Fruit fly (Drosophila melanogaster) whole organism, embryonic: ENCODE measurements around the gene Osi21.

Experiments used
- Atf6 ChIP-seq: fragments of 200-800 bp; sonication (Bioruptor generic); IDR thresholded peaks from 2 replicates; pipeline ENCODE4 v1.3.6; 2022; ENCODE audit warnings: missing biosample characterization, missing genetic modification characterization
- CG10267 ChIP-seq: fragments of 200-800 bp; sonication (Bioruptor generic); optimal IDR thresholded peaks from 2 replicates; lab custom pipeline; 2018; ENCODE audit warnings: missing biosample characterization, mild to moderate bottlenecking, missing genetic modification characterization, moderate library complexity
- CG10979 ChIP-seq: fragments of 200-800 bp; sonication (Bioruptor generic); optimal IDR thresholded peaks from 2 replicates; lab custom pipeline; 2018; ENCODE audit warnings: missing biosample characterization, mild to moderate bottlenecking, missing genetic modification characterization, moderate library complexity
- CG13424 ChIP-seq: fragments of 200-800 bp; sonication (Bioruptor generic); optimal IDR thresholded peaks from 2 replicates; lab custom pipeline; 2019; ENCODE audit warnings: missing biosample characterization, mild to moderate bottlenecking, missing genetic modification characterization, moderate library complexity
- CG1529 ChIP-seq: fragments of 200-800 bp; sonication (Bioruptor generic); optimal IDR thresholded peaks from 3 replicates; lab custom pipeline; 2018; ENCODE audit warnings: missing biosample characterization, missing genetic modification characterization
- CG15696 ChIP-seq: fragments of 200-800 bp; sonication (Bioruptor generic); optimal IDR thresholded peaks from 2 replicates; lab custom pipeline; 2019; ENCODE audit warnings: missing biosample characterization, mild to moderate bottlenecking, missing genetic modification characterization, moderate library complexity
- CG17186 ChIP-seq: fragments of 200-800 bp; sonication (Bioruptor generic); optimal IDR thresholded peaks from 3 replicates; lab custom pipeline; 2017; ENCODE audit warnings: missing biosample characterization, missing genetic modification reagents, missing genetic modification characterization
- CG17829 ChIP-seq: fragments of 200-800 bp; optimal IDR thresholded peaks from 2 replicates; lab custom pipeline; 2019; ENCODE audit warnings: missing biosample characterization, mild to moderate bottlenecking, missing genetic modification characterization, moderate library complexity
- CG18764 ChIP-seq: fragments of 200-800 bp; sonication (Bioruptor generic); optimal IDR thresholded peaks from 3 replicates; lab custom pipeline; 2016; ENCODE audit warnings: missing biosample characterization, missing genetic modification characterization
- CG31441 ChIP-seq: fragments of 200-800 bp; sonication (Bioruptor generic); IDR thresholded peaks from 2 replicates; pipeline ENCODE4 v1.3.6; 2022; ENCODE audit warnings: missing biosample characterization, missing genetic modification characterization
- CG42726 ChIP-seq: fragments of 200-800 bp; sonication (Bioruptor generic); IDR thresholded peaks from 2 replicates; pipeline ENCODE4 v1.3.6; 2022; ENCODE audit warnings: missing biosample characterization, missing genetic modification characterization; ENCODE audit not compliant: partially characterized antibody
- CG4707 ChIP-seq: fragments of 200-800 bp; sonication (Bioruptor generic); optimal IDR thresholded peaks from 2 replicates; lab custom pipeline; 2018; ENCODE audit warnings: missing biosample characterization, mild to moderate bottlenecking, missing genetic modification characterization, moderate library complexity
- CG7928 ChIP-seq: fragments of 200-800 bp; sonication (Bioruptor generic); optimal IDR thresholded peaks from 2 replicates; lab custom pipeline; 2017; ENCODE audit warnings: missing biosample characterization, mild to moderate bottlenecking, missing genetic modification characterization
- CG8089 ChIP-seq: fragments of 200-800 bp; sonication (Bioruptor generic); optimal IDR thresholded peaks from 3 replicates; lab custom pipeline; 2016; ENCODE audit warnings: missing biosample characterization, missing genetic modification characterization
- CG8281 ChIP-seq: fragments of 200-800 bp; sonication (Bioruptor generic); optimal IDR thresholded peaks from 2 replicates; lab custom pipeline; 2018; ENCODE audit warnings: missing biosample characterization, mild to moderate bottlenecking, missing genetic modification characterization, moderate library complexity
- CG8359 ChIP-seq: fragments of 200-800 bp; sonication (Bioruptor generic); optimal IDR thresholded peaks from 2 replicates; lab custom pipeline; 2017; ENCODE audit warnings: missing biosample characterization, mild to moderate bottlenecking, missing genetic modification characterization, borderline replicate concordance
- CG8388 ChIP-seq: fragments of 200-800 bp; sonication (Bioruptor generic); optimal IDR thresholded peaks from 2 replicates; lab custom pipeline; 2019; ENCODE audit warnings: missing biosample characterization, mild to moderate bottlenecking, missing genetic modification characterization, moderate library complexity
- CG8924 ChIP-seq: fragments of 200-800 bp; optimal IDR thresholded peaks from 3 replicates; lab custom pipeline; 2019; ENCODE audit warnings: missing biosample characterization, mild to moderate bottlenecking, missing genetic modification characterization, moderate library complexity
- CG9437 ChIP-seq: fragments of 200-800 bp; sonication (Bioruptor generic); optimal IDR thresholded peaks from 2 replicates; lab custom pipeline; 2018; ENCODE audit warnings: missing biosample characterization, mild to moderate bottlenecking, missing genetic modification characterization
- CG9609 ChIP-seq: fragments of 200-800 bp; sonication (Bioruptor generic); optimal IDR thresholded peaks from 3 replicates; lab custom pipeline; 2016; ENCODE audit warnings: missing biosample characterization, missing genetic modification characterization
- CG9727 ChIP-seq: fragments of 200-800 bp; sonication (Bioruptor generic); optimal IDR thresholded peaks from 3 replicates; lab custom pipeline; 2017; ENCODE audit warnings: missing biosample characterization, mild to moderate bottlenecking, missing genetic modification characterization
- D19A ChIP-seq: fragments of 200-800 bp; optimal IDR thresholded peaks from 3 replicates; lab custom pipeline; 2019; ENCODE audit warnings: missing biosample characterization, mild to moderate bottlenecking, missing genetic modification characterization, moderate library complexity
- Dad ChIP-seq: fragments of 200-800 bp; sonication (Bioruptor generic); optimal IDR thresholded peaks from 3 replicates; lab custom pipeline; 2016; ENCODE audit warnings: missing biosample characterization, missing genetic modification characterization
- H15 ChIP-seq: fragments of 200-800 bp; sonication (Bioruptor generic); IDR thresholded peaks from 3 replicates; pipeline ENCODE4 v1.3.6; 2022; ENCODE audit warnings: missing biosample characterization, missing genetic modification characterization
- Hey ChIP-seq: fragments of 200-800 bp; sonication (Bioruptor generic); optimal IDR thresholded peaks from 3 replicates; lab custom pipeline; 2018; ENCODE audit warnings: missing biosample characterization, mild to moderate bottlenecking, missing genetic modification characterization
- Hmr ChIP-seq: fragments of 200-800 bp; sonication (Bioruptor generic); optimal IDR thresholded peaks from 3 replicates; lab custom pipeline; 2017; ENCODE audit warnings: mild to moderate bottlenecking, missing biosample characterization, missing genetic modification reagents, missing genetic modification characterization
- Lim3 ChIP-seq: fragments of 200-800 bp; sonication (Bioruptor generic); IDR thresholded peaks from 2 replicates; pipeline ENCODE4 v1.3.6; 2022; ENCODE audit warnings: missing biosample characterization, missing genetic modification characterization
- Mad ChIP-seq: fragments of 200-800 bp; sonication (Bioruptor generic); optimal IDR thresholded peaks from 2 replicates; lab custom pipeline; 2016; ENCODE audit warnings: missing biosample characterization, missing genetic modification characterization
- Oli ChIP-seq: fragments of 200-800 bp; sonication (Bioruptor generic); optimal IDR thresholded peaks from 2 replicates; lab custom pipeline; 2018; ENCODE audit warnings: missing biosample characterization, mild to moderate bottlenecking, missing genetic modification characterization, moderate library complexity
- Optix ChIP-seq: fragments of 200-800 bp; sonication (Bioruptor generic); IDR thresholded peaks from 3 replicates; pipeline ENCODE4 v1.3.6; 2022; ENCODE audit warnings: missing biosample characterization, missing genetic modification characterization
- PHDP ChIP-seq: fragments of 200-800 bp; sonication (Bioruptor generic); optimal IDR thresholded peaks from 3 replicates; lab custom pipeline; 2018; ENCODE audit warnings: missing biosample characterization, mild to moderate bottlenecking, missing genetic modification characterization, moderate library complexity
- Sox100B ChIP-seq: fragments of 200-800 bp; sonication (Bioruptor generic); optimal IDR thresholded peaks from 3 replicates; lab custom pipeline; 2018; ENCODE audit warnings: missing biosample characterization, mild to moderate bottlenecking, missing genetic modification characterization
- Xbp1 ChIP-seq: fragments of 200-800 bp; sonication (Bioruptor generic); optimal IDR thresholded peaks from 3 replicates; lab custom pipeline; 2016; ENCODE audit warnings: missing biosample characterization, mild to moderate bottlenecking, missing genetic modification characterization
- Xrp1 ChIP-seq: fragments of 200-800 bp; sonication (Bioruptor generic); IDR thresholded peaks from 2 replicates; pipeline ENCODE4 v1.3.6; 2022; ENCODE audit warnings: missing biosample characterization, missing genetic modification characterization
- az2 ChIP-seq: fragments of 200-800 bp; sonication (Bioruptor generic); optimal IDR thresholded peaks from 3 replicates; lab custom pipeline; 2016; ENCODE audit warnings: missing biosample characterization, missing genetic modification characterization
- bcd ChIP-seq: fragments of 200-800 bp; sonication (Bioruptor generic); optimal IDR thresholded peaks from 2 replicates; lab custom pipeline; 2017; ENCODE audit warnings: missing biosample characterization, mild to moderate bottlenecking, missing genetic modification characterization
- btn ChIP-seq: fragments of 200-800 bp; sonication (Bioruptor generic); optimal IDR thresholded peaks from 2 replicates; lab custom pipeline; 2016; ENCODE audit warnings: missing biosample characterization, missing genetic modification characterization
- esg ChIP-seq: fragments of 200-800 bp; sonication (Bioruptor generic); conservative IDR thresholded peaks from 2 replicates; pipeline ENCODE4 v1.3.6; 2022; ENCODE audit warnings: missing biosample characterization, missing genetic modification characterization
- gce ChIP-seq: fragments of 200-800 bp; sonication (Bioruptor generic); IDR thresholded peaks from 3 replicates; pipeline ENCODE4 v1.3.6; 2022; ENCODE audit warnings: missing biosample characterization, missing genetic modification characterization
- ham ChIP-seq: fragments of 200-800 bp; sonication (Bioruptor generic); IDR thresholded peaks from 2 replicates; pipeline ENCODE4 v1.3.6; 2022; ENCODE audit warnings: missing biosample characterization, missing genetic modification characterization
- hkb ChIP-seq, 2 experiments: fragments of 200-800 bp in 1 of 2; fragments of >200 bp in 1 of 2; sonication (Bioruptor generic) in 1 of 2; IDR thresholded peaks in 1 of 2; optimal IDR thresholded peaks in 1 of 2; 2 replicates each; pipeline versions ENCODE4 v1.3.6 to Lab custom; 2017 to 2022; ENCODE audit warnings: missing biosample characterization in 1 of 2, missing genetic modification characterization in 1 of 2
- odd ChIP-seq: fragments of 200-800 bp; sonication (Bioruptor generic); optimal IDR thresholded peaks from 2 replicates; lab custom pipeline; 2017; ENCODE audit warnings: missing biosample characterization, mild to moderate bottlenecking, missing genetic modification characterization
- psq ChIP-seq: fragments of 200-800 bp; sonication (Bioruptor generic); optimal IDR thresholded peaks from 2 replicates; lab custom pipeline; 2017; ENCODE audit warnings: missing biosample characterization, missing genetic modification characterization
- pzg ChIP-seq: fragments of 200-800 bp; sonication (Bioruptor generic); optimal IDR thresholded peaks from 3 replicates; lab custom pipeline; 2018; ENCODE audit warnings: missing biosample characterization, mild to moderate bottlenecking, missing genetic modification characterization, moderate library complexity
- shn ChIP-seq: fragments of 200-800 bp; sonication (Bioruptor generic); optimal IDR thresholded peaks from 3 replicates; lab custom pipeline; 2016; ENCODE audit warnings: missing biosample characterization, missing genetic modification characterization
- sisA ChIP-seq: fragments of 200-800 bp; sonication (Bioruptor generic); IDR thresholded peaks from 2 replicates; pipeline ENCODE4 v1.3.6; 2022; ENCODE audit warnings: missing biosample characterization, missing genetic modification characterization
- tap ChIP-seq: fragments of 200-800 bp; optimal IDR thresholded peaks from 3 replicates; lab custom pipeline; 2019; ENCODE audit warnings: missing biosample characterization, mild to moderate bottlenecking, missing genetic modification characterization, moderate library complexity
- vvl ChIP-seq: fragments of 200-800 bp; sonication (Bioruptor generic); IDR thresholded peaks from 2 replicates; pipeline ENCODE4 v1.3.6; 2022; ENCODE audit warnings: missing biosample characterization, missing genetic modification characterization
- zen ChIP-seq: fragments of 200-800 bp; sonication (Bioruptor generic); optimal IDR thresholded peaks from 3 replicates; lab custom pipeline; 2018; ENCODE audit warnings: missing biosample characterization, mild to moderate bottlenecking, missing genetic modification characterization, moderate library complexity
- zfh1 ChIP-seq: fragments of 200-800 bp; sonication (Bioruptor generic); IDR thresholded peaks from 3 replicates; pipeline ENCODE4 v1.3.6; 2022; ENCODE audit warnings: missing biosample characterization, missing genetic modification characterization

Osi21 gene

dm6 chr2L:11323917-11324316, 38.4 kb upstream of the Osi21 start (continued):
- TF ChIP-seq Oli (tag; lab: Kevin White, UChicago) (peak; percentile 72), CG42726 (GFP tag; lab: Robert Waterston, UW) (no peak), CG15696 (tag; lab: Kevin White, UChicago) (peak; percentile 28), pzg (no peak), esg (GFP tag; lab: Robert Waterston, UW) (peak; percentile 50; the same call in 1 of the 2 replicates), CG1529 (GFP tag; lab: Kevin White, UChicago) (peak; percentile 40), gce (GFP tag; lab: Robert Waterston, UW) (peak; percentile 66; the same call in 2 of the 3 replicates), ham (no peak), H15 (GFP tag; lab: Robert Waterston, UW) (peak; percentile 72), Xrp1 (GFP tag; lab: Robert Waterston, UW) (peak; percentile 83), CG18764 (GFP tag; lab: Kevin White, UChicago) (peak; percentile 27), D19A (tag; lab: Kevin White, UChicago) (peak; percentile 54), Hmr (GFP tag; lab: Kevin White, UChicago) (peak; percentile 24), CG8388 (GFP tag; lab: Kevin White, UChicago) (peak; percentile 61), CG7928 (no peak), Mad (peak; percentile 29), zen (tag; lab: Kevin White, UChicago) (peak; percentile 12), Hey (tag; lab: Kevin White, UChicago) (no peak), odd (no peak), CG9727 (GFP tag; lab: Kevin White, UChicago) (peak; percentile 43), CG9437 (GFP tag; lab: Kevin White, UChicago) (peak; percentile 5), az2 (peak; percentile 60), Xbp1 (GFP tag; lab: Kevin White, UChicago) (peak; percentile 69), Dad (GFP tag; lab: Kevin White, UChicago) (no peak), CG17829 (tag; lab: Kevin White, UChicago) (peak; percentile 59), psq (GFP tag; lab: Kevin White, UChicago) (no peak), CG4707 (peak; percentile 19), hkb (optimal IDR thresholded peaks at IDR 0.05; lab: Kevin White, UChicago) (no peak), hkb (GFP tag; IDR thresholded peaks at IDR 0.05; lab: Robert Waterston, UW) (peak; percentile 80), CG17186 (GFP tag; lab: Kevin White, UChicago) (peak; percentile 17), Atf6 (peak; percentile 26; the same call in 1 of the 2 replicates), CG9609 (GFP tag; lab: Kevin White, UChicago) (peak; percentile 50), CG8924 (peak; percentile 55), CG10267 (peak; percentile 57), CG13424 (tag; lab: Kevin White, UChicago) (peak; percentile 50), vvl (GFP tag; lab: Robert Waterston, UW) (peak; percentile 88), CG31441 (GFP tag; lab: Robert Waterston, UW) (peak; percentile 79), shn (GFP tag; lab: Kevin White, UChicago) (no peak), CG8089 (GFP tag; lab: Kevin White, UChicago) (peak; percentile 28), zfh1 (GFP tag; lab: Robert Waterston, UW) (peak; percentile 80), CG8359 (GFP tag; lab: Kevin White, UChicago) (peak; percentile 35), tap (peak; percentile 64), btn (GFP tag; lab: Kevin White, UChicago) (peak; percentile 9), Sox100B (GFP tag; lab: Kevin White, UChicago) (peak; percentile 13), CG10979 (tag; lab: Kevin White, UChicago) (peak; percentile 76), Lim3 (no peak), PHDP (tag; lab: Kevin White, UChicago) (peak; percentile 63), sisA (GFP tag; lab: Robert Waterston, UW) (peak; percentile 71), Optix (peak; percentile 39; the same call in 1 of the 3 replicates), bcd (GFP tag; lab: Kevin White, UChicago) (peak; percentile 62), CG8281 (tag; lab: Kevin White, UChicago) (no peak)
